Worm (Caenorhabditis elegans) whole organism, L3 larva: ENCODE results near the gene Y16B4A.2.

Experiments
- ZK546.5 ChIP-seq: sonication (generic microtip); optimal IDR thresholded peaks from 2 replicates; lab custom pipeline; 2017; ENCODE audit warnings: missing biosample characterization, missing genetic modification characterization
- aly-2 ChIP-seq: fragments of 150-350 bp; optimal IDR thresholded peaks from 2 replicates; lab custom pipeline; 2014; ENCODE audit warnings: missing biosample characterization, missing genetic modification characterization
- ama-1 ChIP-seq: fragments of 150-350 bp; optimal IDR thresholded peaks from 2 replicates; lab custom pipeline; 2018
- ceh-16 ChIP-seq: sonication (generic microtip); optimal IDR thresholded peaks from 2 replicates; lab custom pipeline; 2017; ENCODE audit warnings: missing biosample characterization, missing genetic modification characterization
- ceh-28 ChIP-seq: fragments of 150-350 bp; optimal IDR thresholded peaks from 2 replicates; lab custom pipeline; 2014; ENCODE audit warnings: missing biosample characterization, missing genetic modification reagents, missing genetic modification characterization
- ceh-9 ChIP-seq: sonication (generic microtip); optimal IDR thresholded peaks from 2 replicates; lab custom pipeline; 2018; ENCODE audit warnings: missing biosample characterization, missing genetic modification characterization
- daf-12 ChIP-seq: fragments of 150-350 bp; optimal IDR thresholded peaks from 2 replicates; lab custom pipeline; 2014; ENCODE audit warnings: missing biosample characterization, missing genetic modification reagents, missing genetic modification characterization
- egl-27 ChIP-seq: sonication (generic microtip); optimal IDR thresholded peaks from 4 replicates; lab custom pipeline; 2017; ENCODE audit warnings: missing biosample characterization, missing genetic modification reagents, missing genetic modification characterization
- elt-1 ChIP-seq: fragments of 150-350 bp; optimal IDR thresholded peaks from 2 replicates; lab custom pipeline; 2014; ENCODE audit warnings: missing biosample characterization, missing genetic modification characterization
- elt-2 ChIP-seq: sonication (generic microtip); optimal IDR thresholded peaks from 2 replicates; lab custom pipeline; 2016; ENCODE audit warnings: missing genetic modification reagents, mild to moderate bottlenecking, missing genetic modification characterization, missing compliant biosample characterization
- elt-3 ChIP-seq, 3 experiments: fragments of 150-350 bp in 1 of 3; sonication (generic microtip) in 2 of 3; optimal IDR thresholded peaks; 2 replicates in 2 of 3; 4 replicates in 1 of 3; lab custom pipeline; 2014 to 2017; ENCODE audit warnings: missing biosample characterization in 3 of 3, missing genetic modification characterization in 3 of 3
- eor-1 ChIP-seq, 2 experiments: fragments of 150-350 bp; optimal IDR thresholded peaks; 2 replicates each; lab custom pipeline; 2014 to 2018; ENCODE audit warnings: missing biosample characterization in 2 of 2, missing genetic modification characterization in 2 of 2
- fkh-10 ChIP-seq: sonication (generic microtip); optimal IDR thresholded peaks from 2 replicates; lab custom pipeline; 2017; ENCODE audit warnings: missing biosample characterization, missing genetic modification reagents, missing genetic modification characterization
- fkh-2 ChIP-seq: fragments of 150-350 bp; optimal IDR thresholded peaks from 2 replicates; lab custom pipeline; 2014; ENCODE audit warnings: missing biosample characterization, missing genetic modification reagents, missing genetic modification characterization
- fos-1 ChIP-seq: fragments of 150-350 bp; optimal IDR thresholded peaks from 2 replicates; lab custom pipeline; 2014; ENCODE audit warnings: missing biosample characterization, missing genetic modification characterization
- hmg-11 ChIP-seq: sonication (generic microtip); optimal IDR thresholded peaks from 2 replicates; lab custom pipeline; 2016; ENCODE audit warnings: missing genetic modification characterization, missing compliant biosample characterization
- jun-1 ChIP-seq: fragments of 150-350 bp; optimal IDR thresholded peaks from 2 replicates; lab custom pipeline; 2014; ENCODE audit warnings: missing biosample characterization, missing genetic modification reagents, missing genetic modification characterization
- lin-15B ChIP-seq: fragments of 150-350 bp; optimal IDR thresholded peaks from 2 replicates; lab custom pipeline; 2014; ENCODE audit warnings: missing biosample characterization, missing genetic modification characterization
- lsy-12 ChIP-seq: sonication (generic microtip); optimal IDR thresholded peaks from 2 replicates; lab custom pipeline; 2016; ENCODE audit warnings: mild to moderate bottlenecking, missing genetic modification characterization, missing compliant biosample characterization
- mml-1 ChIP-seq: fragments of 150-350 bp; sonication (generic microtip); optimal IDR thresholded peaks from 3 replicates; lab custom pipeline; 2014; ENCODE audit warnings: missing biosample characterization, missing genetic modification characterization
- nfya-1 ChIP-seq: sonication (generic microtip); optimal IDR thresholded peaks from 2 replicates; lab custom pipeline; 2017; ENCODE audit warnings: missing genetic modification characterization, mild to moderate bottlenecking, missing compliant biosample characterization, antibody characterized with exemption, moderate library complexity; ENCODE audit not compliant: insufficient read depth
- nhr-12 ChIP-seq: fragments of 150-350 bp; optimal IDR thresholded peaks from 2 replicates; lab custom pipeline; 2014; ENCODE audit warnings: missing biosample characterization, missing genetic modification characterization
- nhr-23 ChIP-seq: fragments of 150-350 bp; optimal IDR thresholded peaks from 2 replicates; lab custom pipeline; 2014; ENCODE audit warnings: missing biosample characterization, missing genetic modification reagents, missing genetic modification characterization
- nhr-237 ChIP-seq: fragments of 150-350 bp; optimal IDR thresholded peaks from 2 replicates; lab custom pipeline; 2014; ENCODE audit warnings: missing biosample characterization, missing genetic modification characterization
- nhr-28 ChIP-seq: fragments of 150-350 bp; optimal IDR thresholded peaks from 2 replicates; lab custom pipeline; 2014; ENCODE audit warnings: missing biosample characterization, missing genetic modification characterization
- nhr-43 ChIP-seq: sonication (generic microtip); optimal IDR thresholded peaks from 2 replicates; lab custom pipeline; 2016; ENCODE audit warnings: mild to moderate bottlenecking, missing genetic modification characterization, missing compliant biosample characterization; ENCODE audit not compliant: poor library complexity, severe bottlenecking
- nhr-67 ChIP-seq: fragments of 150-350 bp; optimal IDR thresholded peaks from 2 replicates; lab custom pipeline; 2014; ENCODE audit warnings: missing biosample characterization, missing genetic modification characterization
- pha-4 ChIP-seq: fragments of 150-350 bp; optimal IDR thresholded peaks from 2 replicates; lab custom pipeline; 2014; ENCODE audit warnings: missing biosample characterization, missing genetic modification reagents, missing genetic modification characterization
- pqm-1 ChIP-seq: fragments of 150-350 bp; optimal IDR thresholded peaks from 2 replicates; lab custom pipeline; 2017; ENCODE audit warnings: missing biosample characterization, missing genetic modification characterization, inconsistent platforms
- skn-1 ChIP-seq: fragments of 150-350 bp; optimal IDR thresholded peaks from 2 replicates; lab custom pipeline; 2014; ENCODE audit warnings: missing biosample characterization, missing genetic modification characterization
- snpc-4 ChIP-seq: fragments of 150-350 bp; optimal IDR thresholded peaks from 2 replicates; lab custom pipeline; 2014; ENCODE audit warnings: missing biosample characterization, missing genetic modification characterization
- tbx-2 ChIP-seq: sonication (generic microtip); optimal IDR thresholded peaks from 2 replicates; lab custom pipeline; 2016; ENCODE audit warnings: mild to moderate bottlenecking, missing genetic modification characterization, missing compliant biosample characterization
- unc-39 ChIP-seq: sonication (generic microtip); optimal IDR thresholded peaks from 4 replicates; lab custom pipeline; 2017; ENCODE audit warnings: missing biosample characterization, missing genetic modification characterization
- unc-62 ChIP-seq: fragments of 150-350 bp; sonication (generic microtip); optimal IDR thresholded peaks from 4 replicates; lab custom pipeline; 2014; ENCODE audit warnings: missing biosample characterization, missing genetic modification reagents, missing genetic modification characterization
- zag-1 ChIP-seq: fragments of 150-350 bp; optimal IDR thresholded peaks from 2 replicates; lab custom pipeline; 2014; ENCODE audit warnings: missing biosample characterization, missing genetic modification characterization
- ztf-11 ChIP-seq: fragments of 150-350 bp; optimal IDR thresholded peaks from 2 replicates; lab custom pipeline; 2014; ENCODE audit warnings: missing biosample characterization, missing genetic modification characterization
- ztf-4 ChIP-seq: fragments of 150-350 bp; optimal IDR thresholded peaks from 2 replicates; lab custom pipeline; 2014; ENCODE audit warnings: missing biosample characterization, missing genetic modification characterization

The Y16B4A.2 gene

ce11 chrX:14778112-14778511 is 6.5 kb upstream of the Y16B4A.2 start:
- TF ChIP-seq nhr-237 (no peak), ztf-4 (no peak), nhr-12 (tag; lab: Kevin White, UChicago) (no peak), eor-1 (tag; optimal IDR thresholded peaks at IDR 0.05; lab: Kevin White, UChicago) (no peak), lsy-12 (tag; lab: Kevin White, UChicago) (no peak), ama-1 (lab: Kevin White, UChicago) (no peak), pha-4 (tag; lab: Kevin White, UChicago) (no peak), fkh-10 (GFP tag; lab: Kevin White, UChicago) (no peak), mml-1 (tag; lab: Kevin White, UChicago) (no peak), daf-12 (no peak), hmg-11 (tag; lab: Kevin White, UChicago) (no peak), zag-1 (tag; lab: Kevin White, UChicago) (no peak), ztf-11 (no peak), skn-1 (no peak), fkh-2 (tag; lab: Kevin White, UChicago) (no peak), nhr-43 (tag; lab: Kevin White, UChicago) (no peak)

- TF ChIP-seq nfya-1 (peak; percentile 90), elt-1 (tag; lab: Kevin White, UChicago) (no peak)
Observed at ce11 chrX:14776312-14776711, 4.7 kb upstream of the Y16B4A.2 start.

ce11 chrX:14775222-14775621 is 3.6 kb upstream of the Y16B4A.2 start:
- TF ChIP-seq elt-3 (tag; optimal IDR thresholded peaks at IDR 0.05; lab: Kevin White, UChicago) (no peak), snpc-4 (tag; lab: Kevin White, UChicago) (no peak), mml-1 (tag; lab: Kevin White, UChicago) (no peak), jun-1 (tag; lab: Kevin White, UChicago) (no peak), unc-39 (no peak), fkh-2 (tag; lab: Kevin White, UChicago) (no peak), pqm-1 (no peak), fkh-10 (GFP tag; lab: Kevin White, UChicago) (no peak), ceh-9 (no peak), fos-1 (no peak), ceh-16 (tag; lab: Kevin White, UChicago) (no peak)

- TF ChIP-seq egl-27 (tag; lab: Kevin White, UChicago) (no peak), ceh-16 (tag; lab: Kevin White, UChicago) (no peak), unc-62 (GFP tag; lab: Kevin White, UChicago) (no peak), nfya-1 (no peak)
- TF ChIP-seq, all 47 proteins: peak for 0
Observed at ce11 chrX:14773238-14773637, 1.6 kb upstream of the Y16B4A.2 start, which contains the start of gene unc-3. Gene unc-3 (plus strand): TSS chrX:14773538.

- TF ChIP-seq ceh-28 (tag; lab: Kevin White, UChicago) (no peak), ceh-9 (no peak), elt-2 (peak; percentile 69), pqm-1 (peak; percentile 54), elt-3 (tag; optimal IDR thresholded peaks at IDR 0.05; lab: Kevin White, UChicago) (no peak)
Observed at ce11 chrX:14770336-14770735, 1.3 kb downstream of the Y16B4A.2 start.

- no peak for TF ChIP-seq ceh-16 (tag; lab: Kevin White, UChicago)
- peak; percentile 78 for TF ChIP-seq elt-2
- TF ChIP-seq eor-1 (tag; optimal IDR thresholded peaks at IDR 0.05; lab: Kevin White, UChicago): no peak
- no peak for TF ChIP-seq tbx-2 (tag; lab: Kevin White, UChicago)
- no peak for TF ChIP-seq elt-1 (tag; lab: Kevin White, UChicago)
- no peak for TF ChIP-seq elt-3 (tag; optimal IDR thresholded peaks at IDR 0.05; lab: Kevin White, UChicago)
- no peak for TF ChIP-seq nhr-237
- no peak for TF ChIP-seq ceh-28 (tag; lab: Kevin White, UChicago)
- TF ChIP-seq pqm-1: peak; percentile 73
- no peak for TF ChIP-seq skn-1
- no peak for TF ChIP-seq unc-62 (GFP tag; lab: Kevin White, UChicago)
- no peak for TF ChIP-seq nhr-67
- no peak for TF ChIP-seq snpc-4 (tag; lab: Kevin White, UChicago)
- no peak for TF ChIP-seq nhr-28 (tag; lab: Kevin White, UChicago)
- TF ChIP-seq aly-2 (tag; lab: Kevin White, UChicago): no peak
- no peak for TF ChIP-seq fkh-2 (tag; lab: Kevin White, UChicago)
- TF ChIP-seq jun-1 (tag; lab: Kevin White, UChicago): peak; percentile 31
- TF ChIP-seq ZK546.5 (tag; lab: Kevin White, UChicago): no peak
- TF ChIP-seq daf-12: no peak
- TF ChIP-seq nhr-23 (tag; lab: Kevin White, UChicago): no peak
- no peak for TF ChIP-seq lin-15B (tag; lab: Kevin White, UChicago)
Observed at ce11 chrX:14768989-14769388, 2.7 kb downstream of the Y16B4A.2 start.
